Worm (Caenorhabditis elegans): ENCODE measurements around the gene C37C3.9.

The C37C3.9 gene

ce11 chrV:7888036-7888435 lies 33.5 kb upstream of the C37C3.9 start:
- TF ChIP-seq elt-2 (tag; optimal IDR thresholded peaks at IDR 0.05) (peak; percentile 40), efl-1 (optimal IDR thresholded peaks at IDR 0.05) (no peak), efl-1 (GFP tag; optimal IDR thresholded peaks at IDR 0.05 in 1 of 2) (peak in 1 of 2 experiments; percentile 47), egl-27 (tag; optimal IDR thresholded peaks at IDR 0.05) (no peak), lin-14 (GFP tag; optimal IDR thresholded peaks at IDR 0.05) (peak; percentile 5), aha-1 (tag; optimal IDR thresholded peaks at IDR 0.05) (no peak), ceh-63 (GFP tag; optimal IDR thresholded peaks at IDR 0.05) (no peak)

- TF ChIP-seq tbx-2 (tag; optimal IDR thresholded peaks at IDR 0.05) (no peak), nhr-71 (tag; optimal IDR thresholded peaks at IDR 0.05) (peak; percentile 13), lin-14 (GFP tag; optimal IDR thresholded peaks at IDR 0.05) (peak; percentile 80), swsn-7 (tag; optimal IDR thresholded peaks at IDR 0.05) (no peak), mab-9 (GFP tag; IDR thresholded peaks at IDR 0.05) (no peak), ces-1 (GFP tag; optimal IDR thresholded peaks at IDR 0.05) (no peak), C16A3.4 (tag; optimal IDR thresholded peaks at IDR 0.05) (no peak), sup-37 (GFP tag; optimal IDR thresholded peaks at IDR 0.05) (no peak), xbp-1 (tag; optimal IDR thresholded peaks at IDR 0.05) (no peak), fos-1 (tag; optimal IDR thresholded peaks at IDR 0.05) (no peak), F16B12.6 (tag; optimal IDR thresholded peaks at IDR 0.05) (no peak), egl-13 (tag; optimal IDR thresholded peaks at IDR 0.05) (peak; percentile 52), nhr-47 (tag; optimal IDR thresholded peaks at IDR 0.05) (peak; percentile 36), dsc-1 (tag; optimal IDR thresholded peaks at IDR 0.05) (no peak), lin-15B (tag; optimal IDR thresholded peaks at IDR 0.05) (no peak), isw-1 (GFP tag; IDR thresholded peaks at IDR 0.05) (no peak), dpl-1 (GFP tag; optimal IDR thresholded peaks at IDR 0.05) (no peak), efl-3 (GFP tag; optimal IDR thresholded peaks at IDR 0.05) (no peak), aly-2 (tag; optimal IDR thresholded peaks at IDR 0.05) (no peak), sptf-1 (tag; optimal IDR thresholded peaks at IDR 0.05) (no peak), ets-5 (GFP tag; IDR thresholded peaks at IDR 0.05) (no peak), nhr-20 (tag; optimal IDR thresholded peaks at IDR 0.05) (no peak), aha-1 (tag; optimal IDR thresholded peaks at IDR 0.05) (no peak), pag-3 (tag; optimal IDR thresholded peaks at IDR 0.05; ENCODE audit: borderline replicate concordance, insufficient read depth) (no peak), nhr-77 (tag; optimal IDR thresholded peaks at IDR 0.05) (no peak), mep-1 (tag; optimal IDR thresholded peaks at IDR 0.05) (no peak), nhr-12 (tag; optimal IDR thresholded peaks at IDR 0.05) (no peak), vab-15 (tag; optimal IDR thresholded peaks at IDR 0.05) (peak; percentile 17)
These were observed 29.9 kb upstream of the C37C3.9 start for ce11 chrV:7884441-7884840.

- TF ChIP-seq lsy-2 (tag; optimal IDR thresholded peaks at IDR 0.05) (peak in 1 of 2 experiments; percentile 22), lin-35 (GFP tag; optimal IDR thresholded peaks at IDR 0.05) (peak in 1 of 2 experiments; percentile 12), nhr-85 (tag) (peak; percentile 85), hlh-17 (GFP tag; optimal IDR thresholded peaks at IDR 0.05; ENCODE audit: borderline replicate concordance) (no peak), nhr-90 (tag; optimal IDR thresholded peaks at IDR 0.05; ENCODE audit: poor library complexity) (no peak), snu-23 (GFP tag; optimal IDR thresholded peaks at IDR 0.05) (peak; percentile 31), blmp-1 (tag; optimal IDR thresholded peaks at IDR 0.05) (peak; percentile 73), egl-27 (tag; optimal IDR thresholded peaks at IDR 0.05) (no peak), elt-3 (tag; optimal IDR thresholded peaks at IDR 0.05) (peak in 5 of 6 experiments; percentile 21 to 75 (median 49)), lir-3 (tag; optimal IDR thresholded peaks at IDR 0.05; ENCODE audit: poor library complexity) (no peak), nhr-20 (tag; optimal IDR thresholded peaks at IDR 0.05) (peak; percentile 31), lin-14 (GFP tag; optimal IDR thresholded peaks at IDR 0.05) (peak; percentile 33), lin-13 (GFP tag; optimal IDR thresholded peaks at IDR 0.05) (no peak)
These were observed 24.0 kb upstream of the C37C3.9 start, which contains the start of gene F40A3.2 for ce11 chrV:7878411-7878964. Gene F40A3.2, plus strand, starts transcription at chrV:7878914.
